Worm (Caenorhabditis elegans): ENCODE measurements around the gene F41C3.1.

The F41C3.1 gene

DNA sequence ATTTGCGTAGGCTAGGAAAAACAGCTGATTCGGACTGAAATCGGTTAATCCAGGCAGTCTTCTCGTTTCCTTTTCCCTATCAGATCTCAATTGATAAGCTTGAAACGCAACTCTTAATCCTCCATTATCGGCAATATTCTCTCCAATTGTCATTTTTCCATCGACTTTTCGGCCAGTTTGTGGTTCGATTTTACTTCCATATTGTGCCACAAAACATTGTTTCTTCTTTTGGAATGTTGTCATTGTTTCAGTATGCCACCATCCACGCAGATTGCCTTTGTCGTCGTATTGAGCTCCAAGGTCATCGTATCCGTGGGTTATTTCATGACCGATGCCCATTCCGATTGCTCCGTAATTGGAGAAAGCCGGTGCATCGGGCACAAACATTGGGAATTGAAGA lies 23.7 kb downstream of the F41C3.1 start:
- TF ChIP-seq K09A11.1 (tag; optimal IDR thresholded peaks at IDR 0.05; ENCODE audit: insufficient read depth), result no peak
- no peak for TF ChIP-seq ceh-24 (tag; optimal IDR thresholded peaks at IDR 0.05)
- TF ChIP-seq dve-1 (tag; optimal IDR thresholded peaks at IDR 0.05), result no peak
- TF ChIP-seq sox-4 (tag; optimal IDR thresholded peaks at IDR 0.05), result no peak
- TF ChIP-seq C08G9.2 (tag; optimal IDR thresholded peaks at IDR 0.05), result no peak
- TF ChIP-seq pha-4 (tag; optimal IDR thresholded peaks at IDR 0.05), result no peak
- TF ChIP-seq nfya-1 (tag; optimal IDR thresholded peaks at IDR 0.05), result no peak
- TF ChIP-seq K02D7.2 (tag; optimal IDR thresholded peaks at IDR 0.05), result no peak
- TF ChIP-seq ceh-6 (GFP tag; optimal IDR thresholded peaks at IDR 0.05), result no peak
- no peak for TF ChIP-seq ceh-18 (tag; optimal IDR thresholded peaks at IDR 0.05)
- no peak for TF ChIP-seq fkh-6 (tag; optimal IDR thresholded peaks at IDR 0.05)
- TF ChIP-seq elt-4 (tag; optimal IDR thresholded peaks at IDR 0.05), result no peak
- TF ChIP-seq ama-1 (optimal IDR thresholded peaks at IDR 0.05), result no peak

DNA sequence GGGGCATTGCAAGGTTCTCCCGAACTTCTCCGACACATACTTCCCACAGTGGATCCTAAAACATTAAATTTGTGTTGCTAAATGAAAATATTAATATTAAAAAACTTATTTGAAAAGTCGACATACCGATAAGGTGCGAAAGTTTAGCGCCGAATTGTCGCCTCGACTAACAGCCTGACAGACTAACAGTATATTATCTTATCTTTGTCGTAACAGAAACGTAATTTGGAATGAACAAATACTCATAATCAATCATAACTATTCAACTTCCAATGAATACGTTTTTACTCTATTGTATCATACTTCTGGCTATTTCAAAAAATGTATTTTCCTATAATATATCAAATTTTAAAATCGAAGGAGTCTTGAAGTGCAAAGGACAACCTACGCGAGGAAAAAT lies 24.8 kb downstream of the F41C3.1 start, which contains the start of gene F26G1.11:
Gene F26G1.11 (plus strand): TSS at position 205 of the 400 bp plus-strand sequence.
- peak; percentile 68 for TF ChIP-seq elt-2 (tag; optimal IDR thresholded peaks at IDR 0.05)
- no peak for TF ChIP-seq pros-1 (tag; optimal IDR thresholded peaks at IDR 0.05)

DNA sequence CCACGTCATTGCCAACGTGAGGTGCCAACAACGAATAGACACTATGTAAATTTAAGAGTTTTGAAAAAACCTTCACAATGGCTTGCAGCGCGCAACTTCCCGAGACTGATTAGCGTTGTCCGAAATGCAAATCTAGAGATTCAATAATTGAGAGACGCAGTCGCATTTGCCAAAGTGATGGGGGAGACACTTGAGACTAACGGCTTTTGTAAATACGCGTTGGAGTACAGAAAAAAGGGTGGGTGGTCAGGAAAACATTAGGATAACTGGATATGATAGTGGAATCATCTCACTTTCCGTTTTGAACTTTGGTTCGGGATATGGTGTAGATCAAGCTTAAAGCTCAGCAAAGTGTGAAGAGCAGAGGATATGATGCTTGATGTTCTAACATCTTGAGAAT lies 27.6 kb downstream of the F41C3.1 start:
- TF ChIP-seq che-1 (tag; optimal IDR thresholded peaks at IDR 0.05), result no peak
- no peak for TF ChIP-seq hlh-30 (tag; optimal IDR thresholded peaks at IDR 0.05; ENCODE audit: insufficient read depth)
- TF ChIP-seq madf-2 (tag; optimal IDR thresholded peaks at IDR 0.05), result no peak
- TF ChIP-seq ceh-30 (tag; optimal IDR thresholded peaks at IDR 0.05), result no peak
- no peak for TF ChIP-seq unc-86 (tag; optimal IDR thresholded peaks at IDR 0.05)
- no peak for TF ChIP-seq hlh-8 (tag; optimal IDR thresholded peaks at IDR 0.05)

DNA sequence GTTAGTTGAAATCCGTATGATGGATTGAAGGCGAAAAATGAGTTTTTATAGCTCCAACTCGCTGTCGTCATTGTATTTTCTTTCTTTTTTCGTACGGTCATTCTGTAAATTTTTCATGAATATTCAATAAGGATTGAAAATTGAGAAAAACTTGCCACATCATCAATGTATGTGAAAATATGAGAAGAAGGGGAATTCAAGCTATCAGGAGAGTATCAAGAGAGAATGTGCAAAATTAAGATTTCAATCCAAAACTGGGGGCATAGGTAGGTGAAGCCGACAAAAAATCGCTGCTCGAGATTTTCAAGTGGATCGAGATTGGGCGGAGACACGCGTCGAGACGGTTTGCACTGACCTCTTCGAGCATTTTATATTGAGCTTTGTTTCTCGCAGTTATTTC lies 32.3 kb downstream of the F41C3.1 start, which contains the start of gene nep-12:
Gene nep-12 (minus strand): TSS at position 101 of the 400 bp plus-strand sequence.
- TF ChIP-seq rnt-1 (tag; optimal IDR thresholded peaks at IDR 0.05) (no peak), unc-42 (tag; optimal IDR thresholded peaks at IDR 0.05) (no peak), pat-9 (tag; optimal IDR thresholded peaks at IDR 0.05) (no peak), C38D4.7 (GFP tag; optimal IDR thresholded peaks at IDR 0.05) (no peak), pax-1 (tag; optimal IDR thresholded peaks at IDR 0.05) (no peak), ceh-48 (tag; optimal IDR thresholded peaks at IDR 0.05) (no peak), syd-9 (tag; optimal IDR thresholded peaks at IDR 0.05) (no peak), sox-2 (GFP tag; IDR thresholded peaks at IDR 0.05) (no peak), ceh-22 (tag; optimal IDR thresholded peaks at IDR 0.05) (no peak), hlh-30 (tag; optimal IDR thresholded peaks at IDR 0.05; ENCODE audit: insufficient read depth) (no peak)

DNA sequence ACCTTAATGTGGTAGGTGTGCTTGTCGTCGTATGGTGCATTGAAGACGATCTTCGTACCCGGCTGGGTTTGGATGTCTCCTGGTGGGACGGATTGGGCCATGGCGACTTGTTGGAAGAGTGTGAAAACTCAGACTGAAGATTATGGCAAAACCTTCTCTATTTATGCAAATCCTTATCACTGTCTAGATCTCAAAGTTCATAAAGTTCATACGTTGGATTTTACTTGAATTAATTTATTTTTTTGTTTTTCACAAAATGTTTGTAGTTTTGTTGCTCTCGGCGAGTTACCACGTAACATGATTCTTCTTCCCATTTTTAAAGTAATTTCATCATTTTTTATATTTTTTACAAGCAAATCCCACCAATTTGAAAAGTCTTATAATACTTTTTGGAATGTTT lies 34.1 kb downstream of the F41C3.1 start, which contains the start of gene msp-3:
Gene msp-3 (minus strand): TSS at position 101 of the 400 bp plus-strand sequence.
- no peak for TF ChIP-seq lim-6 (tag; optimal IDR thresholded peaks at IDR 0.05)
- TF ChIP-seq sox-2 (GFP tag; IDR thresholded peaks at IDR 0.05), result no peak
- TF ChIP-seq ceh-14 (tag; optimal IDR thresholded peaks at IDR 0.05), result no peak
- no peak for TF ChIP-seq fax-1 (tag; optimal IDR thresholded peaks at IDR 0.05)
- TF ChIP-seq ceh-31 (tag; optimal IDR thresholded peaks at IDR 0.05), result no peak
- TF ChIP-seq ceh-19 (GFP tag; optimal IDR thresholded peaks at IDR 0.05), result no peak
- TF ChIP-seq unc-86 (tag; optimal IDR thresholded peaks at IDR 0.05), result no peak
- TF ChIP-seq hlh-13 (GFP tag; optimal IDR thresholded peaks at IDR 0.05), result no peak
- TF ChIP-seq sox-4 (tag; optimal IDR thresholded peaks at IDR 0.05), result no peak
- no peak for TF ChIP-seq ets-4 (tag; optimal IDR thresholded peaks at IDR 0.05)
- no peak for TF ChIP-seq C38D4.7 (GFP tag; optimal IDR thresholded peaks at IDR 0.05)
- no peak for TF ChIP-seq fkh-6 (tag; optimal IDR thresholded peaks at IDR 0.05)
- no peak for TF ChIP-seq nhr-11 (tag; optimal IDR thresholded peaks at IDR 0.05)
- no peak for TF ChIP-seq ceh-6 (GFP tag; optimal IDR thresholded peaks at IDR 0.05)
- no peak for TF ChIP-seq K02D7.2 (tag; optimal IDR thresholded peaks at IDR 0.05)
- TF ChIP-seq eyg-1 (tag; optimal IDR thresholded peaks at IDR 0.05), result no peak
- no peak for TF ChIP-seq elt-4 (tag; optimal IDR thresholded peaks at IDR 0.05)
- no peak for TF ChIP-seq hlh-30 (tag; optimal IDR thresholded peaks at IDR 0.05; ENCODE audit: insufficient read depth)
